Worm (Caenorhabditis elegans): ENCODE measurements around the gene C25H3.15.

C25H3.15 gene

DNA sequence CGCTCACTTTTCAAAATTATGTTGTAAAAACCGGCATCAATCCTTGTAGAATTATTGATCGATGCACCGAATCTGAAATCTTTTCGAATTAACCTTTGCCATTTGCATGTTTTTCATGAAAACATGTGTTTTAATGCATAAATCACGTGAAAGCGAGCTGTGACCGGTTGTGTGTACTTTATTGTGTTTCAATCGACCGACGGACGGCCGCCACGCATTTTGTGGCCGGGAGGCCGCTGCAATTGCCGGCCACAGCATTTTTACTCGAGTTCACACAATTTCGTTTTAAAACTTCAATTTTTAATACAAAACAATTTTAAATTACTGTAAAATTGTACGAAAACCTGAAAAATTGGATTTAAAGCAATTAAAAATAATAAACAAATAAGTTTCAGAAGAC, 23.8 kb downstream of the C25H3.15 start, which contains the start of gene C25H3.11:
Gene C25H3.11, minus strand, starts transcription at position 82 of the 400 bp plus-strand sequence.
- TF ChIP-seq dao-5 (tag; optimal IDR thresholded peaks at IDR 0.05) (no peak), him-1 (tag; optimal IDR thresholded peaks at IDR 0.05) (no peak), W03F9.2 (tag; optimal IDR thresholded peaks at IDR 0.05) (no peak)

DNA sequence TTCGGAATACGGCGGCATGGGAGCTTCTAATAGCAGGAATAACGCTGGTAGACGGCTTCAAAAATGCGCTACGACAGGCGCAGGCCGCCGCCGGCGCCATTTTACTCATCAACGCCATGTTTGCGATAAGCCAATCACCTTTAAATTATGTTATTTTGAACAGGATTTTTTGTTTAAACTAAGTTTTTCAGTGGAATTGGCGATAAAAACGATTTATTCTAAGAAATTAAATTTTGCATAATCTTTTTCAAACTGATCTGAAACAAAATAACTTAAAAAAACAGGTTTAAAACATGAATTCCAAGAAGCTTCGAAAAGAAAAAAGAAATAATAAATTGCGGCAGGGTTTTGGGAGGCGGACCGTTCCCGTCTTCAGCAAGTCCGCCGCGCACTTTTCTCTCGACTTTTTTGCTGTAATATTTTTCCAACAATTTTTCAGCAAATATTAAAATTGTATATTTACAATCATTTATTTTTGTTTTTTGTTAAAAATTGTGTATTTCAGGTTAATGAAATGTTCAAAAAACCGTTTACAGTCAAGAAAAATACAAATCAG, 26.2 kb downstream of the C25H3.15 start, which contains the start of the genes ndub-5 and eif-2D:
Gene ndub-5, minus strand, starts transcription at position 138 of the 556 bp plus-strand sequence.
Gene eif-2D, plus strand, starts transcription at position 506 of the 556 bp plus-strand sequence.
- TF ChIP-seq him-1 (tag; optimal IDR thresholded peaks at IDR 0.05) = no peak
- TF ChIP-seq dao-5 (tag; optimal IDR thresholded peaks at IDR 0.05) = no peak
- no peak for TF ChIP-seq W03F9.2 (tag; optimal IDR thresholded peaks at IDR 0.05)

DNA sequence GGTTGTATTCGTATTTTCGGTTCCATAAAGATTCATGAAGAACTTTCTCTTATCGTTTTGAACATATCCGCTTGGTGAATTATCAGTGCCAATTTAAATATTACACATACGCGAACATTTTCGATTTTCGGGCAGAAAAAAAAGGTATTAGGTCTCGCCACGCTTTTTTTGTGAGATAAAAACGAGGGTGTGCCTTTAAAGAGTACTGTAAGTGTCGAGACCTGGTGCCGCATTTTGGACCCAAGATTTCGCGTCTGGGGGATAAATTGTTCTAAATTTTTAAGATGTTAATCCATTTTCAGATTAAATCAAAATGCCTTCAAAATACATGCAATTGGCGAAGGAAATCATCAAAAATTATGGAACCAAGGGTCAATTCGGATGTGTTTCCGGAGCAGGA, 28.8 kb downstream of the C25H3.15 start, which contains the start of gene C25H3.3:
Gene C25H3.3, plus strand, starts transcription at position 301 of the 400 bp plus-strand sequence.
- TF ChIP-seq W03F9.2 (tag; optimal IDR thresholded peaks at IDR 0.05) = no peak

DNA sequence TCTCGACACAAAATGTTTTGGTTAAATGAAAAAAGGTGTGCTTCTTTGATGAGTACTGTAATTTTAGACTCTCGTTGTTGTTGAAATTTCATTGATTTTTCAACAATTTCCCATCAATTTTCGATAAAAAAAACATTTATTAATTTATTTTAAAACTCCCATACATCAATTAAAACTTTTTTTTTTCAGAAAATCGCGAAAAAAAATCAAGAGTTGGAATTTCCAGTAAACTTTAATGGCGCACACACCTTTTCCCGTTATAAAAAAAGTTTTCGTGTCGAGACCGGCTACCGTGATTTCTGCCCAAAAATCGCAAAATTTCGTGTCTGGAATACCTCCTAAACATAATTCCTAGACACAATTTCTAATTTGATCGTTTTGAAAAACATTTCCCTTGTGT, 29.7 kb downstream of the C25H3.15 start, which contains the start of gene C25H3.14:
Gene C25H3.14, plus strand, starts transcription at position 301 of the 400 bp plus-strand sequence.
- no peak for TF ChIP-seq him-1 (tag; optimal IDR thresholded peaks at IDR 0.05)
- TF ChIP-seq dao-5 (tag; optimal IDR thresholded peaks at IDR 0.05) = no peak
- TF ChIP-seq W03F9.2 (tag; optimal IDR thresholded peaks at IDR 0.05) = no peak

DNA sequence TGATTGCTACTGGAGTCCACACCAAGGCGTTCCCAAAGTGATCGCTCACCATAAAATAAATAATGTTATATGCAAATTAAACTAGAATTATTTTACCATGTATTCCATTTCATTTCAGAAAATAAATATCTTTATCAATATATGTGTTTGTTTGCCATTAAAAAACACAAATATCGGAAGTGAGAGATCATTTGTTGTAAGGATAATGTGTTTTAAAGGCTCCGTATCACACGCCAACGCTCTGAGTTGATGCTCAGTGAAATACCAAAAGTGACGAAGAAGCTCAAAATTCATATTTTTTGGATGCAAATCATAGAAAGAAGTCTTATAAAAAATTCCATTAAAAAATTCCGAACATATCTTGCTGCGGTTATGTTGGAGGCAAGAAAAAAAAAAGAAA, 31.1 kb downstream of the C25H3.15 start:
- no peak for TF ChIP-seq dao-5 (tag; optimal IDR thresholded peaks at IDR 0.05)
- TF ChIP-seq W03F9.2 (tag; optimal IDR thresholded peaks at IDR 0.05) = no peak
- TF ChIP-seq him-1 (tag; optimal IDR thresholded peaks at IDR 0.05) = no peak

DNA sequence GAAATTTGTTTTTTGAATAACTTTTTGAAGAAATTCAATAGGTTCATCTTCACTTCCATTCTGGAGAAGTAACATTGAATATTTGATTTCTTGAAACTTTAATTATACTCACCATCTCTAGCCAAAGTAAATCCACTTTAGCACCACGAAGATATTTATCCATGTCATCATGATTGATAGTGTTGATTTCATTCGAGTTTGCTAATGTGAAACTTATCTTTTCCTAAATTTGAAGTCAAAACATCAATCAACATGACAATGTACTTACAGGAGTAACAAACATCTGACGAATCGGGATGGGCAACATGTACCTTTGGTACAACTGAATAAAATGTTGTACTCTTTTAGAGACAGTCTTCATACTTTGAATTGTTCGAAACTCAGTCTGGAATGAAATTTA, 32.2 kb downstream of the C25H3.15 start:
- TF ChIP-seq W03F9.2 (tag; optimal IDR thresholded peaks at IDR 0.05) (no peak), him-1 (tag; optimal IDR thresholded peaks at IDR 0.05) (no peak), dao-5 (tag; optimal IDR thresholded peaks at IDR 0.05) (no peak)

DNA sequence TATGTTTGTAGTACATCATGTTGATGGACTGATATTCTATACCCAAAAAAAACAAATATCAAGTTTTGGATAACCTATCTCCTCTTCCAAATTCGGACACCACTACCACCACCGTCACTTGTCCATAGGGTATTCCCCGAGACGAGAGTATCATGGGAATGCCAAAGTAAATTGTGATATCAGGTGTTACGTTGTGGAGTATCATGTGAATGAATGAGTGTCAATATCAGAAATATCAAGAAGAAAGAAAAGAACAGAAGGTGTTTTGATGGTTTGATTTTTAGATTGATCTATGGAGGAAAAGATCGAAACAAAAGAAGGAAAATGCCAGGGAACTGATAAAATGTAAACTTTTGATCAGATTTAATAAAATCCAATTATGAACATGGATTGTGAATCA, 33.1 kb downstream of the C25H3.15 start:
- no peak for TF ChIP-seq W03F9.2 (tag; optimal IDR thresholded peaks at IDR 0.05)
- TF ChIP-seq dao-5 (tag; optimal IDR thresholded peaks at IDR 0.05) = no peak
- TF ChIP-seq him-1 (tag; optimal IDR thresholded peaks at IDR 0.05) = no peak

DNA sequence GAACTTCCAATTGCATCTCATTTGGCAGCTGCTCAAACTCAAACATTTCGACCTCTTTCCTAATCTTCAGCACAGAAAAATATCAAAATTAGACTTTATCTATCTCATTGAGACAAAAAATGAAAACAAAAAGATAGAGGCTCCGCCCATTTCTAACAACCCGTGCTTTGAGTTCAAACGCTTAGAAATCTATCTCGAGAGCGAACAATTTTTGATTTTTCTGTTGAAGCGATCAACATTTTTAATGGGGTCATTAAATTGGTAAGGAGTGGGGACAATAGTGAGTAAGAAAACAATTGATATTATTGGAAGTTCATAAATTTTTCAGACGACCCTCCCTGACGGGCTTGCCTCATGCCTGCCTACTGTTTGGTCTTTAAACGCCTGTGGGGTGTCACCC, 33.7 kb downstream of the C25H3.15 start, which contains the start of the genes C25H3.10 and C25H3.1:
Gene C25H3.10, minus strand, starts transcription at position 101 of the 400 bp plus-strand sequence.
Gene C25H3.1, plus strand, starts transcription at position 203 of the 400 bp plus-strand sequence.
- TF ChIP-seq dao-5 (tag; optimal IDR thresholded peaks at IDR 0.05) (no peak), W03F9.2 (tag; optimal IDR thresholded peaks at IDR 0.05) (no peak), him-1 (tag; optimal IDR thresholded peaks at IDR 0.05) (no peak)

DNA sequence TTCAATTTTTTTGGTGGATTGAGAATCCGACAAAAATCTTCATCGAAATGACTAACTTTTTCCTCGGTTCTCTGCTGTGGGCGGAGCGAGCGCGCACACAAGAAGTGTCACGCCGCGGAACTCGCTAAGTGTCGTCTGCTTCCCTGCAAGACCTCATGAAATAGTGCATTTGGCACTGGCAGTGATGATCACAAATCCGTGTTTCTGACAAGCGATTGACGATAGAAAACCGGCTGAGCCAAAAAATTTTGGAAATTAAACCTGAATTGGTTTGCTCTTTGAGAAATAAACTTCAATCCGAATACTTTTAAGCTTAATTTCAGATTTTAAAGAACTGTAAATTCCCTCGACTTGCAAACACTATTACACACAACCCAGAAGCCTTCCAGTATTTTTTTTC, 36.4 kb downstream of the C25H3.15 start:
- TF ChIP-seq dao-5 (tag; optimal IDR thresholded peaks at IDR 0.05) = no peak
- peak; percentile 52 for TF ChIP-seq W03F9.2 (tag; optimal IDR thresholded peaks at IDR 0.05)
- peak; percentile 40 for TF ChIP-seq him-1 (tag; optimal IDR thresholded peaks at IDR 0.05)

DNA sequence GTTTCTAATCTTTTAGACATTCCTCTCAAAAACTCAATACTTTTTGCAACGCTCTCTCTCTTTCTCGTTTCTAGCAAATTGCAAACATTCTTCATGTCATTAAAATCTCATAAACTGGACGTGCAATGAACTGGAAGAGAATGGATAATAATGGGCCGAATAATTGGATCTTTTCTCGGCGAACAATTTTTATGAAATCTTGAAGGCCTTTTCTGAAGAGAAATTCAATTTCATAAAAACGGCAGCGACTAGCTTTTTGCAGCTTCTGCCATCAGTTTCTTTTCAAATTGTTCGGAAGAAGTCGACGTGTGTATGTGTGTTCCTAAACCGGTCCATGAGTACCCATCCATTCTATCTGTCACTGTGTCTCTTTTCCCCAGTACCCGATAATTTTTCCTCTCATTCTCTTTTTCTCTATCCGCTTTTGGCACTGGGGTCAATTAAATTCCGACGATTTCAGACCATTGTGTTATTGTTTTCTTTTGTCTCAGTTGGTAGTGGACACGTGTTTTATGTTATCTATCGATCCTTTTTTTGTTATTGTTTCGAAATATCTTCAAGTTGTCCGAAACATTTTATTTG, 37.6 kb downstream of the C25H3.15 start:
- TF ChIP-seq dao-5 (tag; optimal IDR thresholded peaks at IDR 0.05) (no peak), him-1 (tag; optimal IDR thresholded peaks at IDR 0.05) (no peak), W03F9.2 (tag; optimal IDR thresholded peaks at IDR 0.05) (no peak)

DNA sequence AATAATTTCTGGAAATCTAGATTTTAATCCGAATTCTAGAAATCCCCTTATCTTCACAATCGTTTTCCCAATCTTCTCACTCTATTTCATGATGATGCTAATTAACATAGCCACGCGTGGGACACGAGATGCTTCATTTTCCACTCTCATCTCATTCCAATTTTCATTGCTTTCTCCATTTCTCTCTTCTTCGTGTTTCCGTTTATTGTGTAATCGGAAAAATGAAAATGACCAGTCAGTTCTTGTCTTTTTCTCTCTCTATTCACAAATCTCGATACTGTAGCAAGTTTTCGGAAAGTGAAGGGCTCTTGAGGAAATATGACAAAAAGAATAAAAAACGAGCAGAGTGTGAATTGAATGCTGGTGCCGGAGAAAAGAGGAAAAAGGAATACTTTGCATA, 39.4 kb downstream of the C25H3.15 start:
- TF ChIP-seq W03F9.2 (tag; optimal IDR thresholded peaks at IDR 0.05) (no peak), dao-5 (tag; optimal IDR thresholded peaks at IDR 0.05) (no peak), him-1 (tag; optimal IDR thresholded peaks at IDR 0.05) (no peak)

DNA sequence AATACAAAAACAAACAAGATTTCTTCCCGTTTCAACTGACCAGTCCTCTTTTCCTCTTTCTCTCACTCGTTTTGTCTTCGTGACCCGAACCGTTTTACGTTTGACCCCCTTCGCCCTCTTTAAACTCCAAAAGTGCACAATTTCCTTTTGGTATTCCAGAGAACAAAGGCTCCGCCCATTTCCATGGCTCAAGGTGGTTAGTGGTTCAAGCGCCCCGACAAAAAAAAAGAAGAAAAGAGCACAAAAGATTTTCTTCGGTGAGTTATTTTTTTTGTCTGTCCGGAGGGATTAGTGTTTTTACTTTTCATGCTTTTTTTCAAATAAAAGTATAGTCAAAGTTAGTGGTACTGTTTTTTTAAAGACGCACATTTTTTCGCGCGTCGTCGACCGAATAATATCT, 42.4 kb downstream of the C25H3.15 start, which contains the start of gene osta-2:
Gene osta-2, plus strand, starts transcription at position 160 of the 400 bp plus-strand sequence.
- TF ChIP-seq dao-5 (tag; optimal IDR thresholded peaks at IDR 0.05) (no peak), him-1 (tag; optimal IDR thresholded peaks at IDR 0.05) (no peak), W03F9.2 (tag; optimal IDR thresholded peaks at IDR 0.05) (no peak)

DNA sequence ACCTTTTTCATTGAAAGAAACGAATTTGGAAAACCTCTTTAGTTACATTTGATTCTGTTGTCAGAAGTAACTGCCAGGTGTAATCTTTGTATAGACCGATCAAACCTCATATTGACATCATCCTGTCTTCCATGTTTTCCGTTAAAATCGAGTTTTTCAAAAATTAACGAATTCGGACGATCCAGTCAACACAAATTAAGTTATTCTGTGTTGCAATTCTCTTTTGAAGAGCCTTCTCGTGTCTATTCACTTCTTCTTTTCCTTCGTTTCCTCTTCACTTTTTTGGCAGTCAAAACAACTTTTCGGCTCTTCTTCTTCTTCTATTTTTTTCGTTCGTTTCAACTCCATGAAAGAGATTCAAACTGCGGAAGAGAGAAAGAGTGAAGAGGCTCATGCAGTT, 43.0 kb downstream of the C25H3.15 start:
- no peak for TF ChIP-seq dao-5 (tag; optimal IDR thresholded peaks at IDR 0.05)
- no peak for TF ChIP-seq W03F9.2 (tag; optimal IDR thresholded peaks at IDR 0.05)

DNA sequence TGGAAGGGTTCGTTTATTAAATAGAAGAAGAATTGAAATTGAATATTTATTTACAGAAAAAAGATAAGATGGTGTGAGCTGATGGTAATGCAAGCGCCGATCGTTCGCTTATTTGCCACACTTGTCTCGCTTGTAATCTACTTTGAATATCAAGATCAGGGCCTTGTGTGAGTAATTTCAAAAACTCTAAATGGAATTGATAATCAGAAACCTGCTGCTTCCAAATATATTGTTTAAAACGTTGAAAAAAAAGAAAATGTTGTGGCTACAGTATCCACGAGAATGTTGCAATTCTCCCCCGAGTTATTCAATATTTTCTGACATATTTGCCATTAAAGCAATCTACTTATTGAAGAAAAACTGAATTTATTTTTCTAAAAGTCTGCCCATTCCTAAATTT, 45.7 kb downstream of the C25H3.15 start:
- TF ChIP-seq him-1 (tag; optimal IDR thresholded peaks at IDR 0.05) (no peak), dao-5 (tag; optimal IDR thresholded peaks at IDR 0.05) (no peak), W03F9.2 (tag; optimal IDR thresholded peaks at IDR 0.05) (no peak)

All from whole organism, L4/young adult.